Fruit fly (Drosophila melanogaster) whole organism: ENCODE data around the gene CG12947.

Experiments used
- pan ChIP-seq: fragments of >200 bp; optimal IDR thresholded peaks from 2 replicates; lab custom pipeline; 2017
- usp ChIP-seq: fragments of >200 bp; optimal IDR thresholded peaks from 2 replicates; lab custom pipeline; 2017; ENCODE audit warnings: missing biosample characterization, missing genetic modification characterization, mixed read lengths

DNA sequence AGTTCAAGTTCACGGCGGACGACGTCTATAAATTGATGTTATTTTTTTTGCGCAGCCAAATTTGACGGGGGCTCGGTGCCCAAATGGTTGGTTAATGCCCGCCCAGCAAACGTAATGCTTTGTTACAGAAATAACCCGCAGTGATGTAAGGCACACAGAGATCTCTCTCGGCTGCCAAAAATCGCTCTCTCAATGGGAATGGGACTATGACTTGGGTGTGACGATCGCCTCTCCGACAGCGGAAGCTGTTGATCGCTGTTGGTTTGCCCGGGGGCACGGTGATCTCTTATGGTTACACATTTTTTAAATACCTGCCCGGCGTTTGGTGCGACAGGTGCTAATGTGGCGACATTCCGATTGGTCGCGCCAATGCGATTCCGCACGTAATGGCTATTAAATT is 9.7 kb upstream of the CG12947 start:
- no peak for TF ChIP-seq usp (GFP tag; lab: Kevin White, UChicago)
- TF ChIP-seq pan (lab: Kevin White, UChicago): no peak
